Fruit fly (Drosophila melanogaster) whole organism, embryonic: ENCODE data around the gene Tim8.

ENCODE experiments used
- B-H2 ChIP-seq: fragments of 200-800 bp; sonication (Bioruptor generic); optimal IDR thresholded peaks from 2 replicates; lab custom pipeline; 2018; ENCODE audit warnings: missing biosample characterization, mild to moderate bottlenecking, missing genetic modification characterization
- Bdp1 ChIP-seq: fragments of 200-800 bp; sonication (Bioruptor generic); optimal IDR thresholded peaks from 3 replicates; lab custom pipeline; 2016; ENCODE audit warnings: missing biosample characterization, missing genetic modification characterization
- CG11456 ChIP-seq: fragments of 200-800 bp; sonication (Bioruptor generic); IDR thresholded peaks from 3 replicates; pipeline ENCODE4 v1.3.6; 2022; ENCODE audit warnings: missing biosample characterization, missing genetic modification characterization
- CG12769 ChIP-seq: fragments of 200-800 bp; sonication (Bioruptor generic); optimal IDR thresholded peaks from 2 replicates; lab custom pipeline; 2019; ENCODE audit warnings: missing biosample characterization, mild to moderate bottlenecking, missing genetic modification characterization, moderate library complexity
- CG13424 ChIP-seq: fragments of 200-800 bp; sonication (Bioruptor generic); optimal IDR thresholded peaks from 2 replicates; lab custom pipeline; 2019; ENCODE audit warnings: missing biosample characterization, mild to moderate bottlenecking, missing genetic modification characterization, moderate library complexity
- CG14014 ChIP-seq: fragments of 200-800 bp; sonication (Bioruptor generic); IDR thresholded peaks from 2 replicates; pipeline ENCODE4 v1.3.6; 2022; ENCODE audit warnings: missing biosample characterization, missing genetic modification characterization
- CG1647 ChIP-seq: fragments of 200-800 bp; sonication (Bioruptor generic); optimal IDR thresholded peaks from 3 replicates; lab custom pipeline; 2016; ENCODE audit warnings: missing biosample characterization, missing genetic modification characterization
- CG3065 ChIP-seq: fragments of 200-800 bp; sonication (Bioruptor generic); optimal IDR thresholded peaks from 2 replicates; lab custom pipeline; 2016; ENCODE audit warnings: missing biosample characterization, missing genetic modification characterization
- CG31365 ChIP-seq: fragments of 200-800 bp; sonication (Bioruptor generic); optimal IDR thresholded peaks from 2 replicates; lab custom pipeline; 2018; ENCODE audit warnings: missing biosample characterization, mild to moderate bottlenecking, missing genetic modification characterization
- CG32772 ChIP-seq: fragments of 200-800 bp; sonication (Bioruptor generic); IDR thresholded peaks from 2 replicates; pipeline ENCODE4 v1.3.6; 2022; ENCODE audit warnings: missing biosample characterization, missing genetic modification characterization
- CG33213 ChIP-seq: fragments of 200-800 bp; sonication (Bioruptor generic); optimal IDR thresholded peaks from 3 replicates; lab custom pipeline; 2016; ENCODE audit warnings: missing biosample characterization, missing genetic modification characterization
- CG3847 ChIP-seq: fragments of 200-800 bp; sonication (Bioruptor generic); IDR thresholded peaks from 2 replicates; pipeline ENCODE4 v1.3.6; 2022; ENCODE audit warnings: missing biosample characterization, missing genetic modification characterization
- CG4328 ChIP-seq: fragments of 200-800 bp; sonication (Bioruptor generic); optimal IDR thresholded peaks from 3 replicates; lab custom pipeline; 2017; ENCODE audit warnings: missing biosample characterization, missing genetic modification reagents, missing genetic modification characterization
- CG43689 ChIP-seq: fragments of 200-800 bp; sonication (Bioruptor generic); IDR thresholded peaks from 2 replicates; pipeline ENCODE4 v1.3.6; 2022; ENCODE audit warnings: missing biosample characterization, missing genetic modification characterization
- CG4707 ChIP-seq: fragments of 200-800 bp; sonication (Bioruptor generic); optimal IDR thresholded peaks from 2 replicates; lab custom pipeline; 2018; ENCODE audit warnings: missing biosample characterization, mild to moderate bottlenecking, missing genetic modification characterization, moderate library complexity
- CG6683 ChIP-seq: fragments of 200-800 bp; sonication (Bioruptor generic); optimal IDR thresholded peaks from 2 replicates; lab custom pipeline; 2017; ENCODE audit warnings: missing biosample characterization, mild to moderate bottlenecking, missing genetic modification characterization, missing genetic modification reagents
- CG8944 ChIP-seq: fragments of 200-800 bp; sonication (Bioruptor generic); optimal IDR thresholded peaks from 3 replicates; lab custom pipeline; 2016; ENCODE audit warnings: missing biosample characterization, missing genetic modification characterization
- CG9215 ChIP-seq: fragments of 200-800 bp; sonication (Bioruptor generic); IDR thresholded peaks from 2 replicates; pipeline ENCODE4 v1.3.6; 2022; ENCODE audit warnings: missing biosample characterization, missing genetic modification characterization
- CrebB ChIP-seq: fragments of 200-800 bp; sonication (Bioruptor generic); optimal IDR thresholded peaks from 3 replicates; lab custom pipeline; 2018; ENCODE audit warnings: missing biosample characterization, mild to moderate bottlenecking, missing genetic modification characterization
- Fer1 ChIP-seq: fragments of 200-800 bp; sonication (Bioruptor generic); optimal IDR thresholded peaks from 2 replicates; lab custom pipeline; 2017; ENCODE audit warnings: missing biosample characterization, mild to moderate bottlenecking, missing genetic modification characterization
- HHEX ChIP-seq: fragments of 200-800 bp; sonication (Bioruptor generic); optimal IDR thresholded peaks from 3 replicates; lab custom pipeline; 2017; ENCODE audit warnings: missing biosample characterization, mild to moderate bottlenecking, missing genetic modification characterization, missing genetic modification reagents
- HLH4C ChIP-seq: fragments of 200-800 bp; sonication (Bioruptor generic); IDR thresholded peaks from 3 replicates; pipeline ENCODE4 v1.3.6; 2022; ENCODE audit warnings: missing biosample characterization, missing genetic modification characterization; ENCODE audit not compliant: partially characterized antibody
- HLH54F ChIP-seq: fragments of 200-800 bp; sonication (Bioruptor generic); optimal IDR thresholded peaks from 3 replicates; lab custom pipeline; 2016; ENCODE audit warnings: missing biosample characterization, missing genetic modification characterization
- Hr3 ChIP-seq: fragments of 200-800 bp; sonication (Bioruptor generic); optimal IDR thresholded peaks from 3 replicates; lab custom pipeline; 2016; ENCODE audit warnings: missing biosample characterization, missing genetic modification characterization
- Med ChIP-seq: fragments of 200-800 bp; sonication (Bioruptor generic); peaks from one replicate; lab custom pipeline; 2016; ENCODE audit warnings: missing biosample characterization, missing genetic modification characterization, mild to moderate bottlenecking, inconsistent platforms, moderate library complexity
- Meics ChIP-seq: fragments of 200-800 bp; sonication (Bioruptor generic); optimal IDR thresholded peaks from 2 replicates; lab custom pipeline; 2017; ENCODE audit warnings: missing biosample characterization, mild to moderate bottlenecking, missing genetic modification characterization
- Rfx ChIP-seq: fragments of 200-800 bp; sonication (Bioruptor generic); IDR thresholded peaks from 2 replicates; pipeline ENCODE4 v1.3.6; 2022; ENCODE audit warnings: missing biosample characterization, missing genetic modification characterization
- Xbp1 ChIP-seq: fragments of 200-800 bp; sonication (Bioruptor generic); optimal IDR thresholded peaks from 3 replicates; lab custom pipeline; 2016; ENCODE audit warnings: missing biosample characterization, mild to moderate bottlenecking, missing genetic modification characterization
- ash1 ChIP-seq: fragments of 200-800 bp; sonication (Bioruptor generic); optimal IDR thresholded peaks from 2 replicates; lab custom pipeline; 2018; ENCODE audit warnings: missing biosample characterization, mild to moderate bottlenecking, missing genetic modification characterization
- btn ChIP-seq: fragments of 200-800 bp; sonication (Bioruptor generic); optimal IDR thresholded peaks from 2 replicates; lab custom pipeline; 2016; ENCODE audit warnings: missing biosample characterization, missing genetic modification characterization
- cato ChIP-seq: fragments of 200-800 bp; sonication (Bioruptor generic); optimal IDR thresholded peaks from 2 replicates; lab custom pipeline; 2016; ENCODE audit warnings: missing biosample characterization, missing genetic modification characterization, borderline replicate concordance
- corto ChIP-seq: fragments of 200-800 bp; sonication (Bioruptor generic); optimal IDR thresholded peaks from 2 replicates; lab custom pipeline; 2016; ENCODE audit warnings: missing biosample characterization, mild to moderate bottlenecking, missing genetic modification characterization, moderate library complexity
- fd64A ChIP-seq: fragments of 200-800 bp; sonication (Bioruptor generic); optimal IDR thresholded peaks from 3 replicates; lab custom pipeline; 2018; ENCODE audit warnings: missing biosample characterization, mild to moderate bottlenecking, missing genetic modification characterization
- fd96Cb ChIP-seq: fragments of 200-800 bp; sonication (Bioruptor generic); optimal IDR thresholded peaks from 2 replicates; lab custom pipeline; 2018; ENCODE audit warnings: missing biosample characterization, mild to moderate bottlenecking, missing genetic modification characterization, moderate library complexity
- grau ChIP-seq: fragments of 200-800 bp; optimal IDR thresholded peaks from 3 replicates; lab custom pipeline; 2019; ENCODE audit warnings: missing biosample characterization, mild to moderate bottlenecking, missing genetic modification characterization, moderate library complexity
- gsb-n ChIP-seq: fragments of 200-800 bp; sonication (Bioruptor generic); optimal IDR thresholded peaks from 3 replicates; lab custom pipeline; 2018; ENCODE audit warnings: missing biosample characterization, mild to moderate bottlenecking, missing genetic modification characterization
- ham ChIP-seq: fragments of 200-800 bp; sonication (Bioruptor generic); IDR thresholded peaks from 2 replicates; pipeline ENCODE4 v1.3.6; 2022; ENCODE audit warnings: missing biosample characterization, missing genetic modification characterization
- jigr1 ChIP-seq: fragments of 200-800 bp; sonication (Bioruptor generic); IDR thresholded peaks from 3 replicates; pipeline ENCODE4 v1.3.6; 2022; ENCODE audit warnings: missing biosample characterization, missing genetic modification characterization
- maf-S ChIP-seq: fragments of 200-800 bp; sonication (Bioruptor generic); optimal IDR thresholded peaks from 2 replicates; lab custom pipeline; 2016; ENCODE audit warnings: missing biosample characterization, missing genetic modification characterization
- nerfin-2 ChIP-seq: fragments of 200-800 bp; sonication (Bioruptor generic); IDR thresholded peaks from 2 replicates; pipeline ENCODE4 v1.3.6; 2022; ENCODE audit warnings: missing biosample characterization, missing genetic modification characterization; ENCODE audit not compliant: partially characterized antibody
- nmo ChIP-seq: fragments of 200-800 bp; sonication (Bioruptor generic); optimal IDR thresholded peaks from 2 replicates; lab custom pipeline; 2018; ENCODE audit warnings: missing biosample characterization, mild to moderate bottlenecking, missing genetic modification characterization, moderate library complexity
- pum ChIP-seq: fragments of 200-800 bp; sonication (Bioruptor generic); optimal IDR thresholded peaks from 2 replicates; lab custom pipeline; 2016; ENCODE audit warnings: missing biosample characterization, missing genetic modification characterization
- sc ChIP-seq, 3 experiments: fragments of >200 bp in 2 of 3; fragments of 200-800 bp in 1 of 3; sonication (Bioruptor generic) in 1 of 3; optimal IDR thresholded peaks; 2 replicates in 2 of 3; 3 replicates in 1 of 3; lab custom pipeline; 2017; ENCODE audit warnings: mild to moderate bottlenecking in 1 of 3, missing biosample characterization in 1 of 3, missing genetic modification characterization in 1 of 3, missing genetic modification reagents in 1 of 3
- scrt ChIP-seq: fragments of 200-800 bp; sonication (Bioruptor generic); optimal IDR thresholded peaks from 2 replicates; lab custom pipeline; 2018; ENCODE audit warnings: missing biosample characterization, mild to moderate bottlenecking, missing genetic modification characterization, moderate library complexity
- sd ChIP-seq: fragments of 200-800 bp; sonication (Bioruptor generic); optimal IDR thresholded peaks from 3 replicates; lab custom pipeline; 2018; ENCODE audit warnings: missing biosample characterization, mild to moderate bottlenecking, missing genetic modification characterization, moderate library complexity
- slou ChIP-seq: fragments of 200-800 bp; sonication (Bioruptor generic); optimal IDR thresholded peaks from 3 replicates; lab custom pipeline; 2016; ENCODE audit warnings: missing biosample characterization, missing genetic modification characterization
- sr ChIP-seq: fragments of 200-800 bp; sonication (Bioruptor generic); IDR thresholded peaks from 3 replicates; pipeline ENCODE4 v1.3.6; 2022; ENCODE audit warnings: missing biosample characterization, missing genetic modification characterization
- zen2 ChIP-seq: fragments of 200-800 bp; sonication (Bioruptor generic); IDR thresholded peaks from 3 replicates; pipeline ENCODE4 v1.3.6; 2022; ENCODE audit warnings: missing biosample characterization, missing genetic modification characterization; ENCODE audit not compliant: partially characterized antibody

Gene Tim8

DNA sequence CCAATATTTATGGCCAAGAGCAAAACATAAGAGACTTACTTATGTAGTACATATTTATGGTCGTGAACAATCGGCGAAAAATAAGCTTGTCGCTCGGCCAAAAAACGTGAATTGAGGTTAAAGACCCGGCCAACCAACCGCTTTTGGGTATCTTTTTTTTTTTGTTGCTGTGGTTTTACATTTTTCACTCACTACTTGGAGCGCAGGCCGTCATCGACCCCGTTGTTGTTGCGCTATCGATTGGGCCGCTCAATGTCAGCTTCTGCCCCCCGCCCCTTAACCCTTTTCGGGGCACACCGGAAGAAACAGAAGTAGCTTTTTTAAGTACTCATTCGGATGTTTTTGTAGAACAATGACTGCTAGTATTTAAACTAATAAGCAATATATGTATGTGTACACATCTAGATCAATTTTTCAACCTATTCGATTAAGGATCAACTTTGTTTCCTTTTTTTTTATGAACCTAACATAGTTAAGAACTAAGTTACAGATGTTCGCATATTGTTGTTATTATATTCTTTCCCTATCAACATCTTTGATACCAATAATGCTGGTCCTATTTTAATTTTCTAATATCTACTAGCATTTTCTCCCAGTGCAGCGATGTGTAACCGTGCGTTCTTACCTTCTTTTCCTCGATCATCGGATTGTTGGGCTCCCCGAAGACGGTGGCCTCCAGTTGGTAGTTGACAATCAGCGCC lies 30.0 kb upstream of the Tim8 start (continued):
- peak; percentile 71 for TF ChIP-seq HHEX (GFP tag; lab: Kevin White, UChicago)
- peak; percentile 26 for TF ChIP-seq slou (GFP tag; lab: Kevin White, UChicago)
- TF ChIP-seq fd64A (GFP tag; lab: Kevin White, UChicago) = no peak
- peak; percentile 8 for TF ChIP-seq CG3065 (GFP tag; lab: Kevin White, UChicago)
- TF ChIP-seq pum (GFP tag; lab: Kevin White, UChicago) = peak; percentile 75
- TF ChIP-seq CG31365 = no peak
- TF ChIP-seq CG33213 (GFP tag; lab: Kevin White, UChicago) = peak; percentile 47
- TF ChIP-seq Hr3 (GFP tag; lab: Kevin White, UChicago) = peak; percentile 74
- peak; percentile 47 for TF ChIP-seq maf-S (GFP tag; lab: Kevin White, UChicago)
- peak; percentile 70 for TF ChIP-seq Fer1 (GFP tag; lab: Kevin White, UChicago)
- TF ChIP-seq sr (GFP tag; lab: Robert Waterston, UW) = no peak
- TF ChIP-seq CG11456 (GFP tag; lab: Robert Waterston, UW) = no peak
- TF ChIP-seq Med (GFP tag; lab: Kevin White, UChicago) = peak; percentile 90
- peak; percentile 73 for TF ChIP-seq Xbp1 (GFP tag; lab: Kevin White, UChicago)
- TF ChIP-seq gsb-n (tag; lab: Kevin White, UChicago) = no peak
- no peak for TF ChIP-seq sd
- no peak for TF ChIP-seq jigr1 (GFP tag; lab: Robert Waterston, UW)
- TF ChIP-seq CG13424 (tag; lab: Kevin White, UChicago) = peak; percentile 83
- TF ChIP-seq CG4328 (GFP tag; lab: Kevin White, UChicago) = peak; percentile 65
- peak; percentile 77 for TF ChIP-seq grau (tag; lab: Kevin White, UChicago)
- TF ChIP-seq CG8944 (GFP tag; lab: Kevin White, UChicago) = peak; percentile 59
- TF ChIP-seq Rfx (GFP tag; lab: Robert Waterston, UW) = peak; percentile 62; the same call in 1 of the 2 replicates
- TF ChIP-seq zen2 (GFP tag; lab: Robert Waterston, UW) = no peak
- TF ChIP-seq nmo (GFP tag; lab: Kevin White, UChicago) = peak; percentile 84
- TF ChIP-seq B-H2 (GFP tag; lab: Kevin White, UChicago) = no peak
- TF ChIP-seq sc (optimal IDR thresholded peaks at IDR 0.05; lab: Kevin White, UChicago) = no peak
- peak; percentile 51 for TF ChIP-seq sc (GFP tag; optimal IDR thresholded peaks at IDR 0.05; lab: Kevin White, UChicago)
- TF ChIP-seq cato (GFP tag; lab: Kevin White, UChicago) = peak; percentile 5
- no peak for TF ChIP-seq HLH4C (GFP tag; lab: Robert Waterston, UW)
- TF ChIP-seq corto (GFP tag; lab: Kevin White, UChicago) = no peak
- peak; percentile 37 for TF ChIP-seq CG6683 (GFP tag; lab: Kevin White, UChicago)
- TF ChIP-seq CG43689 = 0 out of 2 replicates have a peak, but pooled peaks have one; percentile 21
- TF ChIP-seq Meics (GFP tag; lab: Kevin White, UChicago) = peak; percentile 72
- TF ChIP-seq CrebB (tag; lab: Kevin White, UChicago) = peak; percentile 7
- no peak for TF ChIP-seq ash1 (GFP tag; lab: Kevin White, UChicago)
- TF ChIP-seq ham (GFP tag; lab: Robert Waterston, UW) = no peak
- no peak for TF ChIP-seq nerfin-2 (GFP tag; lab: Robert Waterston, UW)
- TF ChIP-seq CG12769 (tag; lab: Kevin White, UChicago) = no peak
- TF ChIP-seq CG3847 (GFP tag; lab: Robert Waterston, UW) = 0 out of 2 replicates have a peak, but pooled peaks have one; percentile 24
- TF ChIP-seq CG9215 (GFP tag; lab: Robert Waterston, UW) = peak; percentile 29; the same call in 1 of the 2 replicates
- peak; percentile 8 for TF ChIP-seq CG1647 (GFP tag; lab: Kevin White, UChicago)
- peak; percentile 23; the same call in 1 of the 2 replicates for TF ChIP-seq CG32772 (GFP tag; lab: Robert Waterston, UW)
- peak; percentile 44 for TF ChIP-seq Bdp1 (GFP tag; lab: Kevin White, UChicago)
- TF ChIP-seq CG4707 (GFP tag; lab: Kevin White, UChicago) = peak; percentile 12
- TF ChIP-seq fd96Cb (tag; lab: Kevin White, UChicago) = peak; percentile 76
- peak; percentile 51 for TF ChIP-seq btn (GFP tag; lab: Kevin White, UChicago)
- peak; percentile 68; the same call in 1 of the 2 replicates for TF ChIP-seq CG14014 (GFP tag; lab: Robert Waterston, UW)
- TF ChIP-seq scrt = no peak
- TF ChIP-seq HLH54F (GFP tag; lab: Kevin White, UChicago) = peak; percentile 22
